Worm (Caenorhabditis elegans) whole organism, L4 larva: ENCODE data around the gene B0250.8.

Experiments used
- ceh-62 ChIP-seq: sonication (generic microtip); optimal IDR thresholded peaks from 2 replicates; lab custom pipeline; 2017; ENCODE audit warnings: missing biosample characterization, missing genetic modification characterization
- lsy-2 ChIP-seq, 2 experiments: fragments of 150-350 bp in 1 of 2; sonication (generic microtip) in 1 of 2; optimal IDR thresholded peaks; 2 replicates each; lab custom pipeline; 2014 to 2017; ENCODE audit warnings: missing biosample characterization in 2 of 2, missing genetic modification characterization in 2 of 2
- nhr-6 ChIP-seq: fragments of 150-350 bp; optimal IDR thresholded peaks from 2 replicates; lab custom pipeline; 2014; ENCODE audit warnings: missing biosample characterization, missing genetic modification characterization
- pha-4 ChIP-seq, 2 experiments: fragments of 150-350 bp in 1 of 2; fragments of 200-800 bp in 1 of 2; sonication (Bioruptor generic) in 1 of 2; IDR thresholded peaks in 1 of 2; optimal IDR thresholded peaks in 1 of 2; 2 replicates each; pipeline versions ENCODE4 v1.3.6 to Lab custom; 2014 to 2022; ENCODE audit warnings: missing genetic modification characterization in 2 of 2, missing genetic modification reagents in 2 of 2, missing biosample characterization in 1 of 2, missing compliant biosample characterization in 1 of 2
- unc-62 ChIP-seq, 3 experiments: fragments of 150-350 bp in 1 of 3; sonication (generic microtip); optimal IDR thresholded peaks in 2 of 3; peaks in 1 of 3; 1 replicate in 1 of 3; 2 replicates in 2 of 3; lab custom pipeline; 2014 to 2017; ENCODE audit warnings: missing biosample characterization in 3 of 3, missing genetic modification characterization in 3 of 3, missing genetic modification reagents in 3 of 3, missing genotype in 1 of 3

ce11 chrV:20500405-20500804, 30.1 kb upstream of the B0250.8 start, which contains the start of gene dct-14:
- TF ChIP-seq lsy-2 (tag; optimal IDR thresholded peaks at IDR 0.05; lab: Kevin White, UChicago) (no peak), unc-62 (GFP tag; optimal IDR thresholded peaks at IDR 0.05 in 1 of 2; lab: Kevin White, UChicago) (no peak), unc-62 (tag; optimal IDR thresholded peaks at IDR 0.05; lab: Kevin White, UChicago) (no peak), ceh-62 (tag; lab: Kevin White, UChicago) (no peak), pha-4 (GFP tag; IDR thresholded peaks at IDR 0.05; lab: Robert Waterston, UW) (no peak), pha-4 (tag; optimal IDR thresholded peaks at IDR 0.05; lab: Kevin White, UChicago) (no peak), nhr-6 (no peak)
